Worm (Caenorhabditis elegans): Measurements from ENCODE around the gene C08H9.15.

DNA sequence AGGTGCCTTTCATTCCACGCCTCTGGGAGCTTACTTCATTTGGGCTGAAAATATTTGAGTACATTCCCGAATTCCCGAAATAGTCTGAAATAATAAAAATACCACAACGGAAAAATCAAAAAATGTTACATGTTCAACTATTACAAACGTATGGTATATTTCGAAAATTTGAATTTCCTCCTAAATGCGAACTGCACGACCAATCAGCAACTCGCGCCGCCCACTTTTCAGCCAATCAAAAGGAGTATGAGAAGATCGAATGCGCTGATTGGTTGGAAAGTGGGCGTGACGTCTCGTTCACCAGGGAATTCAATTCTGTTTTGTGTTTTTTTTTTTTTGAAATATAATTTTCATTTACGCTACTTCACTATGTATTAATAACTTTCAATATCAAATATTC is 12.3 kb upstream of the C08H9.15 start, which contains the start of gene old-1:
- no peak for TF ChIP-seq lin-11 (tag; optimal IDR thresholded peaks at IDR 0.05)
- TF ChIP-seq hlh-15 (tag; optimal IDR thresholded peaks at IDR 0.05), result no peak
- TF ChIP-seq dve-1 (tag; optimal IDR thresholded peaks at IDR 0.05), result no peak
- TF ChIP-seq pha-4 (tag; optimal IDR thresholded peaks at IDR 0.05), result no peak
- peak; percentile 65 for TF ChIP-seq nfya-1 (tag; optimal IDR thresholded peaks at IDR 0.05)
- TF ChIP-seq unc-42 (tag; optimal IDR thresholded peaks at IDR 0.05), result no peak
- no peak for TF ChIP-seq dmd-4 (tag; optimal IDR thresholded peaks at IDR 0.05; ENCODE audit: borderline replicate concordance)
- TF ChIP-seq fkh-6 (tag; optimal IDR thresholded peaks at IDR 0.05), result no peak
- TF ChIP-seq pros-1 (tag; optimal IDR thresholded peaks at IDR 0.05), result no peak
